Worm (Caenorhabditis elegans): ENCODE measurements around the gene C41H7.2.

- no peak for TF ChIP-seq ZK546.5 (tag; optimal IDR thresholded peaks at IDR 0.05)
- TF ChIP-seq nhr-77 (tag; optimal IDR thresholded peaks at IDR 0.05): no peak
Measured at ce11 chrII:3000535-3001264, 13.9 kb upstream of the C41H7.2 start, which contains the start of gene lido-9.
